Worm (Caenorhabditis elegans) whole organism, young adult: Measurements from ENCODE around the gene anoh-2.

Source experiments
- B0336.3 ChIP-seq: fragments of 200-800 bp; sonication (Bioruptor generic); IDR thresholded peaks from 2 replicates; pipeline ENCODE4 v1.3.6; 2022; ENCODE audit warnings: missing genetic modification characterization, missing compliant biosample characterization
- C06A6.2 ChIP-seq: fragments of 200-800 bp; sonication (Bioruptor generic); conservative IDR thresholded peaks from 2 replicates; pipeline ENCODE4 v1.3.6; 2022; ENCODE audit warnings: missing genetic modification characterization, missing compliant biosample characterization
- F22D6.2 ChIP-seq: sonication (generic microtip); optimal IDR thresholded peaks from 2 replicates; lab custom pipeline; 2016; ENCODE audit warnings: mild to moderate bottlenecking, missing genetic modification characterization, missing compliant biosample characterization
- F37B4.10 ChIP-seq: fragments of 200-800 bp; sonication (Bioruptor generic); IDR thresholded peaks from 2 replicates; pipeline ENCODE4 v1.3.6; 2022; ENCODE audit warnings: missing genetic modification characterization, missing compliant biosample characterization
- F57C9.4 ChIP-seq: sonication (generic microtip); optimal IDR thresholded peaks from 2 replicates; lab custom pipeline; 2017; ENCODE audit warnings: mild to moderate bottlenecking, missing genetic modification characterization, missing compliant biosample characterization
- K11D2.4 ChIP-seq: fragments of 200-800 bp; sonication (Bioruptor generic); IDR thresholded peaks from 2 replicates; pipeline ENCODE4 v1.3.6; 2022; ENCODE audit warnings: missing genetic modification reagents, missing genetic modification characterization, missing compliant biosample characterization
- K12H6.12 ChIP-seq: fragments of 200-800 bp; sonication (Bioruptor generic); optimal IDR thresholded peaks from 2 replicates; lab custom pipeline; 2018; ENCODE audit warnings: mild to moderate bottlenecking, missing genetic modification characterization, missing compliant biosample characterization
- T07F8.4 ChIP-seq: sonication (generic microtip); optimal IDR thresholded peaks from 2 replicates; lab custom pipeline; 2016; ENCODE audit warnings: mild to moderate bottlenecking, missing genetic modification characterization, moderate library complexity, missing compliant biosample characterization
- Y53F4B.3 ChIP-seq: fragments of 200-800 bp; sonication (Bioruptor generic); IDR thresholded peaks from 2 replicates; pipeline ENCODE4 v1.3.6; 2022; ENCODE audit warnings: missing genetic modification reagents, missing genetic modification characterization, missing compliant biosample characterization
- Y53G8AR.9 ChIP-seq: fragments of 200-800 bp; sonication (Bioruptor generic); conservative IDR thresholded peaks from 2 replicates; pipeline ENCODE4 v1.3.6; 2022; ENCODE audit warnings: missing genetic modification reagents, missing genetic modification characterization, missing compliant biosample characterization
- Y95B8A.8 ChIP-seq: fragments of 200-800 bp; sonication (Bioruptor generic); IDR thresholded peaks from 2 replicates; pipeline ENCODE4 v1.3.6; 2022; ENCODE audit warnings: missing genetic modification reagents, missing genetic modification characterization, missing compliant biosample characterization
- ZK185.1 ChIP-seq: sonication (generic microtip); optimal IDR thresholded peaks from 2 replicates; lab custom pipeline; 2016; ENCODE audit warnings: mild to moderate bottlenecking, missing genetic modification characterization, missing compliant biosample characterization; ENCODE audit not compliant: poor library complexity, severe bottlenecking
- akir-1 ChIP-seq: fragments of 200-800 bp; sonication (Bioruptor generic); optimal IDR thresholded peaks from 2 replicates; lab custom pipeline; 2018; ENCODE audit warnings: mild to moderate bottlenecking, missing genetic modification characterization, moderate library complexity, missing compliant biosample characterization
- ama-1 ChIP-seq, 3 experiments: fragments of 150-350 bp in 1 of 3; sonication (generic microtip) in 2 of 3; optimal IDR thresholded peaks; 2 replicates each; lab custom pipeline; 2014 to 2018; ENCODE audit warnings: missing biosample characterization in 2 of 3, missing genetic modification characterization in 2 of 3, missing genetic modification reagents in 2 of 3
- atf-7 ChIP-seq: sonication (generic microtip); optimal IDR thresholded peaks from 2 replicates; lab custom pipeline; 2017; ENCODE audit warnings: mild to moderate bottlenecking, missing genetic modification characterization, missing compliant biosample characterization
- attf-6 ChIP-seq: fragments of 200-800 bp; sonication (Bioruptor generic); IDR thresholded peaks from 2 replicates; pipeline ENCODE4 v1.3.6; 2022; ENCODE audit warnings: missing genetic modification reagents, missing genetic modification characterization, missing compliant biosample characterization
- ccch-3 ChIP-seq: fragments of 200-800 bp; sonication (Bioruptor generic); optimal IDR thresholded peaks from 2 replicates; lab custom pipeline; 2018; ENCODE audit warnings: mild to moderate bottlenecking, missing genetic modification characterization, missing compliant biosample characterization
- cebp-1 ChIP-seq, 2 experiments: fragments of 200-800 bp in 1 of 2; sonication (Bioruptor generic) in 1 of 2; sonication (generic microtip) in 1 of 2; IDR thresholded peaks in 1 of 2; optimal IDR thresholded peaks in 1 of 2; 2 replicates each; pipeline versions ENCODE4 v1.3.6 to Lab custom; 2017 to 2022; ENCODE audit warnings: missing compliant biosample characterization in 2 of 2, missing genetic modification characterization in 2 of 2, mild to moderate bottlenecking in 1 of 2, missing genetic modification reagents in 1 of 2, moderate library complexity in 1 of 2
- ceh-79 ChIP-seq: sonication (generic microtip); optimal IDR thresholded peaks from 2 replicates; lab custom pipeline; 2017; ENCODE audit warnings: mild to moderate bottlenecking, missing genetic modification characterization, missing compliant biosample characterization
- efl-1 ChIP-seq: fragments of 150-350 bp; optimal IDR thresholded peaks from 2 replicates; lab custom pipeline; 2014; ENCODE audit warnings: missing biosample characterization, missing genetic modification reagents, missing genetic modification characterization
- him-1 ChIP-seq: sonication (generic microtip); optimal IDR thresholded peaks from 2 replicates; lab custom pipeline; 2016; ENCODE audit warnings: missing genotype, missing genetic modification reagents, missing genetic modification characterization, missing compliant biosample characterization
- hmg-20 ChIP-seq: fragments of 200-800 bp; sonication (Bioruptor generic); IDR thresholded peaks from 2 replicates; pipeline ENCODE4 v1.3.6; 2022; ENCODE audit warnings: missing genetic modification reagents, missing genetic modification characterization, missing compliant biosample characterization
- hsf-1 ChIP-seq: fragments of 200-800 bp; sonication (Bioruptor generic); IDR thresholded peaks from 2 replicates; pipeline ENCODE4 v1.3.6; 2022; ENCODE audit warnings: missing genetic modification reagents, missing genetic modification characterization, missing compliant biosample characterization
- lag-1 ChIP-seq: fragments of 200-800 bp; sonication (Bioruptor generic); IDR thresholded peaks from 2 replicates; pipeline ENCODE4 v1.3.6; 2022; ENCODE audit warnings: missing genetic modification reagents, missing genetic modification characterization, missing compliant biosample characterization
- let-526 ChIP-seq: fragments of 200-800 bp; sonication (Bioruptor generic); IDR thresholded peaks from 2 replicates; pipeline ENCODE4 v1.3.6; 2022; ENCODE audit warnings: missing genetic modification reagents, missing genetic modification characterization, missing compliant biosample characterization
- let-607 ChIP-seq, 2 experiments: fragments of 200-800 bp in 1 of 2; sonication (Bioruptor generic) in 1 of 2; sonication (generic microtip) in 1 of 2; optimal IDR thresholded peaks; 2 replicates each; lab custom pipeline; 2016 to 2018; ENCODE audit warnings: mild to moderate bottlenecking in 2 of 2, missing compliant biosample characterization in 2 of 2, missing genetic modification characterization in 2 of 2, moderate library complexity in 2 of 2, missing genotype in 1 of 2
- lin-26 ChIP-seq: fragments of 200-800 bp; sonication (Bioruptor generic); IDR thresholded peaks from 2 replicates; pipeline ENCODE4 v1.3.6; 2022; ENCODE audit warnings: missing genetic modification reagents, missing genetic modification characterization, missing compliant biosample characterization
- lin-40 ChIP-seq: sonication (generic microtip); optimal IDR thresholded peaks from 2 replicates; lab custom pipeline; 2016; ENCODE audit warnings: missing genetic modification characterization, mild to moderate bottlenecking, missing compliant biosample characterization, missing genotype, missing genetic modification reagents
- lir-1 ChIP-seq: fragments of 200-800 bp; sonication (Bioruptor generic); conservative IDR thresholded peaks from 2 replicates; pipeline ENCODE4 v1.3.6; 2022; ENCODE audit warnings: missing genetic modification reagents, missing genetic modification characterization, missing compliant biosample characterization
- lsy-27 ChIP-seq: sonication (generic microtip); optimal IDR thresholded peaks from 2 replicates; lab custom pipeline; 2017; ENCODE audit warnings: missing genetic modification characterization, mild to moderate bottlenecking, missing compliant biosample characterization, antibody characterized with exemption, missing genotype, borderline replicate concordance; ENCODE audit not compliant: insufficient read depth
- mcd-1 ChIP-seq: fragments of 200-800 bp; sonication (Bioruptor generic); IDR thresholded peaks from 2 replicates; pipeline ENCODE4 v1.3.6; 2022; ENCODE audit warnings: missing genetic modification reagents, missing genetic modification characterization, missing compliant biosample characterization
- nhr-80 ChIP-seq: sonication (generic microtip); optimal IDR thresholded peaks from 2 replicates; lab custom pipeline; 2016; ENCODE audit warnings: missing genetic modification characterization, missing compliant biosample characterization
- nhr-90 ChIP-seq: sonication (generic microtip); optimal IDR thresholded peaks from 2 replicates; lab custom pipeline; 2016; ENCODE audit warnings: missing genotype, mild to moderate bottlenecking, missing genetic modification characterization, missing compliant biosample characterization
- pbrm-1 ChIP-seq: fragments of 200-800 bp; sonication (Bioruptor generic); IDR thresholded peaks from 2 replicates; pipeline ENCODE4 v1.3.6; 2022; ENCODE audit warnings: missing genetic modification reagents, missing genetic modification characterization, missing compliant biosample characterization
- pha-4 ChIP-seq: fragments of 150-350 bp; sonication (generic microtip); optimal IDR thresholded peaks from 2 replicates; lab custom pipeline; 2014; ENCODE audit warnings: missing biosample characterization, missing genetic modification reagents, missing genetic modification characterization
- rec-8 ChIP-seq, 2 experiments: sonication (generic microtip); optimal IDR thresholded peaks; 2 replicates each; lab custom pipeline; 2016; ENCODE audit warnings: mild to moderate bottlenecking in 2 of 2, missing genetic modification characterization in 2 of 2, missing genetic modification reagents in 2 of 2, missing genotype in 2 of 2, missing biosample characterization in 1 of 2, missing compliant biosample characterization in 1 of 2, moderate library complexity in 1 of 2
- rpc-1 ChIP-seq, 2 experiments: fragments of 150-350 bp in 1 of 2; sonication (generic microtip) in 1 of 2; optimal IDR thresholded peaks; 2 replicates each; lab custom pipeline; 2014 to 2018; ENCODE audit warnings: missing biosample characterization in 1 of 2, missing genetic modification characterization in 1 of 2, missing genetic modification reagents in 1 of 2, missing genotype in 1 of 2
- sea-2 ChIP-seq: fragments of 200-800 bp; sonication (Bioruptor generic); IDR thresholded peaks from 2 replicates; pipeline ENCODE4 v1.3.6; 2022; ENCODE audit warnings: missing genetic modification characterization, missing compliant biosample characterization
- snpc-4 ChIP-seq, 5 experiments: fragments of 150-350 bp in 1 of 5; sonication (generic microtip) in 4 of 5; optimal IDR thresholded peaks; 2 replicates each; lab custom pipeline; 2014 to 2018; ENCODE audit warnings: missing genetic modification characterization in 5 of 5, missing biosample characterization in 3 of 5, antibody characterized with exemption in 2 of 5, mild to moderate bottlenecking in 2 of 5, missing compliant biosample characterization in 2 of 5, missing genotype in 2 of 5, moderate library complexity in 2 of 5, missing genetic modification reagents in 1 of 5
- xnd-1 ChIP-seq: sonication (generic microtip); optimal IDR thresholded peaks from 2 replicates; lab custom pipeline; 2016; ENCODE audit warnings: missing genotype, missing genetic modification reagents, missing genetic modification characterization, missing compliant biosample characterization
- ztf-28 ChIP-seq: fragments of 200-800 bp; sonication (Bioruptor generic); IDR thresholded peaks from 2 replicates; pipeline ENCODE4 v1.3.6; 2022; ENCODE audit warnings: missing genetic modification reagents, missing genetic modification characterization, missing compliant biosample characterization

Gene anoh-2

ce11 chrIV:14658054-14658631 is at the start of gene anoh-2 (continued):
- TF ChIP-seq F37B4.10 (GFP tag; lab: Robert Waterston, UW) (no peak), atf-7 (tag; lab: Kevin White, UChicago) (no peak), F57C9.4 (no peak), hsf-1 (GFP tag; lab: Robert Waterston, UW) (0 out of 2 replicates have a peak, but pooled peaks have one; percentile 49), C06A6.2 (no peak), lir-1 (GFP tag; lab: Robert Waterston, UW) (no peak), F22D6.2 (no peak), sea-2 (GFP tag; lab: Robert Waterston, UW) (no peak), xnd-1 (tag; lab: Kevin White, UChicago) (peak; percentile 2), him-1 (tag; lab: Kevin White, UChicago) (no peak), akir-1 (no peak), attf-6 (peak; percentile 94), Y53F4B.3 (GFP tag; lab: Robert Waterston, UW) (no peak), lsy-27 (tag; lab: Kevin White, UChicago) (no peak), let-526 (GFP tag; lab: Robert Waterston, UW) (no peak), hmg-20 (GFP tag; lab: Robert Waterston, UW) (no peak), B0336.3 (GFP tag; lab: Robert Waterston, UW) (peak; percentile 81), ceh-79 (tag; lab: Kevin White, UChicago) (no peak), rpc-1 (optimal IDR thresholded peaks at IDR 0.05; lab: Kevin White, UChicago) (no peak), rpc-1 (tag; optimal IDR thresholded peaks at IDR 0.05; lab: Kevin White, UChicago) (no peak), Y53G8AR.9 (GFP tag; lab: Robert Waterston, UW) (0 out of 2 replicates have a peak, but pooled peaks have one; percentile 51), mcd-1 (GFP tag; lab: Robert Waterston, UW) (0 out of 2 replicates have a peak, but pooled peaks have one; percentile 21), pbrm-1 (GFP tag; lab: Robert Waterston, UW) (peak; percentile 57; the same call in 1 of the 2 replicates), lin-40 (tag; lab: Kevin White, UChicago) (no peak), ZK185.1 (tag; lab: Kevin White, UChicago) (no peak), rec-8 (tag; optimal IDR thresholded peaks at IDR 0.05; lab: Kevin White, UChicago) (no peak), snpc-4 (GFP tag; optimal IDR thresholded peaks at IDR 0.05; lab: Kevin White, UChicago) (peak; percentile 54), snpc-4 (tag; optimal IDR thresholded peaks at IDR 0.05; lab: Kevin White, UChicago) (peak in 3 of 4 experiments; percentile 10 to 94 (median 16)), K12H6.12 (no peak), nhr-90 (tag; lab: Kevin White, UChicago) (peak; percentile 10)

- TF ChIP-seq snpc-4 (GFP tag; optimal IDR thresholded peaks at IDR 0.05; lab: Kevin White, UChicago) (no peak), snpc-4 (tag; optimal IDR thresholded peaks at IDR 0.05; lab: Kevin White, UChicago) (peak in 1 of 4 experiments; percentile 55), Y53F4B.3 (GFP tag; lab: Robert Waterston, UW) (no peak), ama-1 (optimal IDR thresholded peaks at IDR 0.05; lab: Kevin White, UChicago) (no peak), ama-1 (GFP tag; optimal IDR thresholded peaks at IDR 0.05; lab: Kevin White, UChicago) (no peak), ztf-28 (GFP tag; lab: Robert Waterston, UW) (no peak)
Observed at ce11 chrIV:14608605-14609004, 49.5 kb upstream of the anoh-2 start.

ce11 chrIV:14609774-14610173 is 48.3 kb upstream of the anoh-2 start:
- no peak for TF ChIP-seq efl-1 (GFP tag; lab: Kevin White, UChicago)
- no peak for TF ChIP-seq ama-1 (optimal IDR thresholded peaks at IDR 0.05; lab: Kevin White, UChicago)
- no peak for TF ChIP-seq ama-1 (GFP tag; optimal IDR thresholded peaks at IDR 0.05; lab: Kevin White, UChicago)
- TF ChIP-seq ceh-79 (tag; lab: Kevin White, UChicago) = no peak
- no peak for TF ChIP-seq lag-1 (GFP tag; lab: Robert Waterston, UW)
- no peak for TF ChIP-seq T07F8.4
- no peak for TF ChIP-seq cebp-1 (GFP tag; IDR thresholded peaks at IDR 0.05; lab: Robert Waterston, UW)
- TF ChIP-seq cebp-1 (tag; optimal IDR thresholded peaks at IDR 0.05; lab: Kevin White, UChicago) = peak; percentile 50
- TF ChIP-seq pha-4 (tag; lab: Kevin White, UChicago) = peak; percentile 49
- TF ChIP-seq lir-1 (GFP tag; lab: Robert Waterston, UW) = no peak
- TF ChIP-seq lin-40 (tag; lab: Kevin White, UChicago) = peak; percentile 0
- no peak for TF ChIP-seq K11D2.4
- no peak for TF ChIP-seq Y95B8A.8
- peak; percentile 27; the same call in 1 of the 2 replicates for TF ChIP-seq lin-26 (GFP tag; lab: Robert Waterston, UW)
- no peak for TF ChIP-seq xnd-1 (tag; lab: Kevin White, UChicago)
- TF ChIP-seq let-607 (tag; optimal IDR thresholded peaks at IDR 0.05; lab: Kevin White, UChicago) = no peak
- no peak for TF ChIP-seq ccch-3 (GFP tag; lab: Kevin White, UChicago)
- peak; percentile 59 for TF ChIP-seq nhr-80 (tag; lab: Kevin White, UChicago)
